Worm (Caenorhabditis elegans) whole organism, L4 larva: ENCODE data around the gene T23E1.1.

ENCODE experiments used
- D1046.2 ChIP-seq: fragments of 200-800 bp; sonication (Bioruptor generic); IDR thresholded peaks from 2 replicates; pipeline ENCODE4 v1.3.6; 2022; ENCODE audit warnings: missing genetic modification characterization, missing compliant biosample characterization
- F10B5.3 ChIP-seq: sonication (generic microtip); optimal IDR thresholded peaks from 2 replicates; lab custom pipeline; 2016; ENCODE audit warnings: mild to moderate bottlenecking, missing genetic modification characterization, missing compliant biosample characterization
- F37D6.2 ChIP-seq: sonication (generic microtip); optimal IDR thresholded peaks from 2 replicates; lab custom pipeline; 2016; ENCODE audit warnings: mild to moderate bottlenecking, missing genetic modification characterization, missing compliant biosample characterization
- F44E2.7 ChIP-seq: fragments of 200-800 bp; sonication (Bioruptor generic); IDR thresholded peaks from 2 replicates; pipeline ENCODE4 v2.1.2; 2022; ENCODE audit warnings: missing genetic modification characterization, missing compliant biosample characterization
- F49E8.2 ChIP-seq: sonication (generic microtip); optimal IDR thresholded peaks from 2 replicates; lab custom pipeline; 2016; ENCODE audit warnings: missing compliant biosample characterization, mild to moderate bottlenecking, missing genetic modification characterization, borderline replicate concordance
- T20F7.1 ChIP-seq: fragments of 200-800 bp; sonication (Bioruptor generic); optimal IDR thresholded peaks from 2 replicates; lab custom pipeline; 2018; ENCODE audit warnings: mild to moderate bottlenecking, missing genetic modification characterization, missing compliant biosample characterization
- T26A8.4 ChIP-seq: fragments of 200-800 bp; sonication (Bioruptor generic); IDR thresholded peaks from 2 replicates; pipeline ENCODE4 v1.3.6; 2022; ENCODE audit warnings: missing genetic modification characterization, missing compliant biosample characterization
- ZK337.2 ChIP-seq: fragments of 200-800 bp; sonication (Bioruptor generic); IDR thresholded peaks from 2 replicates; pipeline ENCODE4 v1.3.6; 2022; ENCODE audit warnings: missing genetic modification reagents, missing genetic modification characterization, missing compliant biosample characterization
- aly-2 ChIP-seq: sonication (generic microtip); optimal IDR thresholded peaks from 2 replicates; lab custom pipeline; 2018; ENCODE audit warnings: missing biosample characterization, missing genetic modification characterization
- attf-4 ChIP-seq: sonication (generic microtip); optimal IDR thresholded peaks from 3 replicates; lab custom pipeline; 2017; ENCODE audit warnings: missing biosample characterization, missing genetic modification characterization
- ceh-20 ChIP-seq: fragments of 200-800 bp; sonication (Bioruptor generic); IDR thresholded peaks from 2 replicates; pipeline ENCODE4 v1.3.6; 2022; ENCODE audit warnings: missing genetic modification reagents, missing genetic modification characterization, missing compliant biosample characterization
- ceh-62 ChIP-seq: sonication (generic microtip); optimal IDR thresholded peaks from 2 replicates; lab custom pipeline; 2017; ENCODE audit warnings: missing biosample characterization, missing genetic modification characterization
- daf-16 ChIP-seq, 3 experiments: sonication (generic microtip); optimal IDR thresholded peaks; 2 replicates each; lab custom pipeline; 2016 to 2017; ENCODE audit warnings: missing genetic modification characterization in 3 of 3, missing genetic modification reagents in 3 of 3, mild to moderate bottlenecking in 2 of 3, missing compliant biosample characterization in 2 of 3, missing biosample characterization in 1 of 3, moderate library complexity in 1 of 3
- daf-19 ChIP-seq: fragments of 200-800 bp; sonication (Bioruptor generic); conservative IDR thresholded peaks from 2 replicates; pipeline ENCODE4 v1.3.6; 2022; ENCODE audit warnings: missing genetic modification characterization, missing compliant biosample characterization
- daf-8 ChIP-seq: fragments of 200-800 bp; sonication (Bioruptor generic); IDR thresholded peaks from 2 replicates; pipeline ENCODE4 v1.3.6; 2022; ENCODE audit warnings: missing genetic modification characterization, missing compliant biosample characterization
- dmd-6 ChIP-seq: fragments of 200-800 bp; sonication (Bioruptor generic); IDR thresholded peaks from 2 replicates; pipeline ENCODE4 v1.3.6; 2022; ENCODE audit warnings: missing genetic modification reagents, missing genetic modification characterization, missing compliant biosample characterization
- dmd-9 ChIP-seq: fragments of 200-800 bp; sonication (Bioruptor generic); IDR thresholded peaks from 2 replicates; pipeline ENCODE4 v1.3.6; 2022; ENCODE audit warnings: missing genetic modification reagents, missing genetic modification characterization, missing compliant biosample characterization
- dpl-1 ChIP-seq: fragments of 150-350 bp; optimal IDR thresholded peaks from 2 replicates; lab custom pipeline; 2014; ENCODE audit warnings: missing biosample characterization, missing genetic modification reagents, missing genetic modification characterization
- dve-1 ChIP-seq: sonication (generic microtip); optimal IDR thresholded peaks from 2 replicates; lab custom pipeline; 2017; ENCODE audit warnings: antibody characterized with exemption, mild to moderate bottlenecking, missing genetic modification characterization, missing compliant biosample characterization; ENCODE audit not compliant: insufficient read depth
- fkh-10 ChIP-seq: fragments of 150-350 bp; optimal IDR thresholded peaks from 2 replicates; lab custom pipeline; 2014; ENCODE audit warnings: missing biosample characterization, missing genetic modification reagents, missing genetic modification characterization
- hif-1 ChIP-seq, 2 experiments: sonication (generic microtip); optimal IDR thresholded peaks; 2 replicates each; lab custom pipeline; 2016 to 2017; ENCODE audit warnings: missing compliant biosample characterization in 2 of 2, missing genetic modification characterization in 2 of 2, missing genetic modification reagents in 2 of 2, missing genotype in 2 of 2, mild to moderate bottlenecking in 1 of 2
- hmg-1.1 ChIP-seq: fragments of 200-800 bp; sonication (Bioruptor generic); IDR thresholded peaks from 2 replicates; pipeline ENCODE4 v1.3.6; 2022; ENCODE audit warnings: missing genetic modification reagents, missing genetic modification characterization, missing compliant biosample characterization
- lin-38 ChIP-seq: fragments of 200-800 bp; sonication (Bioruptor generic); IDR thresholded peaks from 2 replicates; pipeline ENCODE4 v1.3.6; 2022; ENCODE audit warnings: missing genetic modification reagents, missing genetic modification characterization, missing compliant biosample characterization
- madf-5 ChIP-seq, 2 experiments: fragments of 200-800 bp; sonication (Bioruptor generic); IDR thresholded peaks; 2 replicates each; pipeline ENCODE4 v1.3.6; 2022; ENCODE audit warnings: missing compliant biosample characterization in 2 of 2, missing genetic modification characterization in 2 of 2
- mep-1 ChIP-seq: fragments of 150-350 bp; sonication (generic microtip); optimal IDR thresholded peaks from 3 replicates; lab custom pipeline; 2014; ENCODE audit warnings: missing biosample characterization, missing genetic modification characterization
- mes-2 ChIP-seq: sonication (generic microtip); optimal IDR thresholded peaks from 2 replicates; lab custom pipeline; 2016; ENCODE audit warnings: missing genotype, mild to moderate bottlenecking, missing genetic modification characterization, missing compliant biosample characterization; ENCODE audit not compliant: poor library complexity, severe bottlenecking
- mxl-2 ChIP-seq: fragments of 200-800 bp; sonication (Bioruptor generic); conservative IDR thresholded peaks from 2 replicates; pipeline ENCODE4 v1.3.6; 2022; ENCODE audit warnings: missing genetic modification reagents, missing genetic modification characterization, missing compliant biosample characterization
- mxl-3 ChIP-seq: fragments of 200-800 bp; sonication (Bioruptor generic); optimal IDR thresholded peaks from 2 replicates; lab custom pipeline; 2018; ENCODE audit warnings: mild to moderate bottlenecking, missing genetic modification characterization, missing compliant biosample characterization
- nhr-10 ChIP-seq: fragments of 150-350 bp; optimal IDR thresholded peaks from 2 replicates; lab custom pipeline; 2014; ENCODE audit warnings: missing biosample characterization, missing genetic modification characterization
- nhr-102 ChIP-seq: sonication (generic microtip); optimal IDR thresholded peaks from 2 replicates; lab custom pipeline; 2016; ENCODE audit warnings: mild to moderate bottlenecking, missing genetic modification characterization, moderate library complexity, missing compliant biosample characterization
- nhr-111 ChIP-seq: fragments of 200-800 bp; sonication (Bioruptor generic); optimal IDR thresholded peaks from 2 replicates; lab custom pipeline; 2018; ENCODE audit warnings: mild to moderate bottlenecking, missing genetic modification characterization, missing compliant biosample characterization
- nhr-237 ChIP-seq: sonication (generic microtip); optimal IDR thresholded peaks from 2 replicates; lab custom pipeline; 2017; ENCODE audit warnings: missing biosample characterization, missing genetic modification characterization
- nhr-25 ChIP-seq: sonication (generic microtip); optimal IDR thresholded peaks from 2 replicates; lab custom pipeline; 2017; ENCODE audit warnings: missing genetic modification characterization, mild to moderate bottlenecking, missing compliant biosample characterization, antibody characterized with exemption, moderate library complexity, borderline replicate concordance; ENCODE audit not compliant: insufficient read depth
- nhr-28 ChIP-seq: fragments of 150-350 bp; optimal IDR thresholded peaks from 2 replicates; lab custom pipeline; 2014; ENCODE audit warnings: missing biosample characterization, missing genetic modification characterization
- nhr-42 ChIP-seq: fragments of 200-800 bp; sonication (Bioruptor generic); IDR thresholded peaks from 2 replicates; pipeline ENCODE4 v1.3.6; 2022; ENCODE audit warnings: missing genetic modification characterization, missing compliant biosample characterization
- nhr-48 ChIP-seq: sonication (generic microtip); optimal IDR thresholded peaks from 2 replicates; lab custom pipeline; 2016; ENCODE audit warnings: mild to moderate bottlenecking, missing genetic modification characterization, missing compliant biosample characterization
- nhr-76 ChIP-seq: fragments of 150-350 bp; optimal IDR thresholded peaks from 2 replicates; lab custom pipeline; 2014; ENCODE audit warnings: missing biosample characterization, missing genetic modification characterization
- nhr-77 ChIP-seq: fragments of 150-350 bp; optimal IDR thresholded peaks from 2 replicates; lab custom pipeline; 2014; ENCODE audit warnings: missing biosample characterization, missing genetic modification characterization
- php-3 ChIP-seq: fragments of 200-800 bp; sonication (Bioruptor generic); IDR thresholded peaks from 2 replicates; pipeline ENCODE4 v1.3.6; 2022; ENCODE audit warnings: missing genetic modification reagents, missing genetic modification characterization, missing compliant biosample characterization
- pqm-1 ChIP-seq: sonication (generic microtip); optimal IDR thresholded peaks from 2 replicates; lab custom pipeline; 2017; ENCODE audit warnings: missing biosample characterization, missing genetic modification characterization
- skn-1 ChIP-seq: fragments of 150-350 bp; optimal IDR thresholded peaks from 2 replicates; lab custom pipeline; 2014; ENCODE audit warnings: missing biosample characterization, missing genetic modification characterization
- snpc-1.2 ChIP-seq: fragments of 200-800 bp; sonication (Bioruptor generic); IDR thresholded peaks from 2 replicates; pipeline ENCODE4 v1.3.6; 2022; ENCODE audit warnings: missing genetic modification reagents, missing genetic modification characterization, missing compliant biosample characterization
- spr-1 ChIP-seq: sonication (generic microtip); optimal IDR thresholded peaks from 2 replicates; lab custom pipeline; 2016; ENCODE audit warnings: mild to moderate bottlenecking, missing genetic modification characterization, missing compliant biosample characterization
- spr-3 ChIP-seq: fragments of 200-800 bp; sonication (Bioruptor generic); optimal IDR thresholded peaks from 2 replicates; lab custom pipeline; 2018; ENCODE audit warnings: mild to moderate bottlenecking, missing genetic modification characterization, missing compliant biosample characterization
- tag-97 ChIP-seq: fragments of 200-800 bp; sonication (Bioruptor generic); IDR thresholded peaks from 2 replicates; pipeline ENCODE4 v1.3.6; 2022; ENCODE audit warnings: missing genetic modification characterization, missing compliant biosample characterization
- tra-1 ChIP-seq: fragments of 200-800 bp; sonication (Bioruptor generic); IDR thresholded peaks from 2 replicates; pipeline ENCODE4 v1.3.6; 2022; ENCODE audit warnings: missing genetic modification reagents, missing genetic modification characterization, missing compliant biosample characterization
- zfp-2 ChIP-seq: sonication (generic microtip); optimal IDR thresholded peaks from 2 replicates; lab custom pipeline; 2016; ENCODE audit warnings: mild to moderate bottlenecking, missing genetic modification characterization, missing compliant biosample characterization
- zfp-3 ChIP-seq: fragments of 200-800 bp; sonication (Bioruptor generic); conservative IDR thresholded peaks from 2 replicates; pipeline ENCODE4 v1.3.6; 2022; ENCODE audit warnings: missing genetic modification reagents, missing genetic modification characterization, missing compliant biosample characterization
- zip-11 ChIP-seq: fragments of 200-800 bp; sonication (Bioruptor generic); IDR thresholded peaks from 2 replicates; pipeline ENCODE4 v1.3.6; 2022; ENCODE audit warnings: missing genetic modification characterization, missing compliant biosample characterization
- ztf-11 ChIP-seq: fragments of 150-350 bp; optimal IDR thresholded peaks from 2 replicates; lab custom pipeline; 2014; ENCODE audit warnings: missing biosample characterization, missing genetic modification characterization

T23E1.1 gene

DNA sequence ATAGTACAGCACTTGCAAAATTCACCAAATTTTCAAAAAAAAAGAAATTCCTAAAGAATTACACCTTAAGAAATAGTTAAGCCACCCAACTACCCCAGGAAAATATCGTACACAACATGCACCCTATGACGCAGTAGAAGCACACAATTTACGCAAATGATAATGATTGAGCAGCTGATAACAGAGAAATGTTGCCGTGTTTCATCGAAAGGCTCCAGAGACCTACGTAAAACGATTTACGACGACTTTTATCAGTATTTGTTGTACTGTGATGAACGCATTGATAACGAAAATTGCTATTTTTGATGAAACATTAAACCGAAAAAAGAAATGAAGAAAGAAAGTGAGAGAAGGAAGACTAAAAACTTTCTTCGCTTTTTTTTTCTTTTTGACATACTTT, 7.0 kb downstream of the T23E1.1 start (continued):
- TF ChIP-seq F49E8.2 (no peak), tra-1 (GFP tag; lab: Robert Waterston, UW) (peak; percentile 68; the same call in 1 of the 2 replicates), hmg-1.1 (GFP tag; lab: Robert Waterston, UW) (no peak), dpl-1 (no peak), mes-2 (peak; percentile 39), nhr-237 (tag; lab: Kevin White, UChicago) (no peak), nhr-28 (tag; lab: Kevin White, UChicago) (peak; percentile 95), tag-97 (no peak), php-3 (GFP tag; lab: Robert Waterston, UW) (peak; percentile 96), F10B5.3 (tag; lab: Kevin White, UChicago) (no peak), mxl-2 (GFP tag; lab: Robert Waterston, UW) (no peak), nhr-76 (tag; lab: Kevin White, UChicago) (no peak), skn-1 (no peak), T26A8.4 (GFP tag; lab: Robert Waterston, UW) (no peak), nhr-48 (tag; lab: Kevin White, UChicago) (peak; percentile 73), nhr-111 (no peak), zfp-2 (tag; lab: Kevin White, UChicago) (no peak), zip-11 (no peak), F44E2.7 (GFP tag; lab: Robert Waterston, UW) (no peak), zfp-3 (no peak), T20F7.1 (GFP tag; lab: Kevin White, UChicago) (no peak), dmd-9 (GFP tag; lab: Robert Waterston, UW) (no peak), madf-5 (GFP tag; IDR thresholded peaks at IDR 0.05; lab: Robert Waterston, UW) (no peak), daf-16 (GFP tag; optimal IDR thresholded peaks at IDR 0.05; lab: Kevin White, UChicago) (no peak), daf-16 (tag; optimal IDR thresholded peaks at IDR 0.05; lab: Kevin White, UChicago) (peak; percentile 97), dve-1 (tag; lab: Kevin White, UChicago) (peak; percentile 89), pqm-1 (tag; lab: Kevin White, UChicago) (peak; percentile 99), ceh-20 (0 out of 2 replicates have a peak, but pooled peaks have one; percentile 25), snpc-1.2 (GFP tag; lab: Robert Waterston, UW) (no peak), dmd-6 (GFP tag; lab: Robert Waterston, UW) (peak; percentile 96), ztf-11 (tag; lab: Kevin White, UChicago) (no peak), nhr-42 (GFP tag; lab: Robert Waterston, UW) (no peak), nhr-102 (tag; lab: Kevin White, UChicago) (peak; percentile 15), F37D6.2 (no peak), ZK337.2 (GFP tag; lab: Robert Waterston, UW) (no peak), daf-8 (GFP tag; lab: Robert Waterston, UW) (no peak), D1046.2 (GFP tag; lab: Robert Waterston, UW) (no peak), spr-1 (tag; lab: Kevin White, UChicago) (no peak), ceh-62 (no peak), nhr-10 (tag; lab: Kevin White, UChicago) (no peak), aly-2 (no peak), hif-1 (tag; optimal IDR thresholded peaks at IDR 0.05; lab: Kevin White, UChicago) (no peak), spr-3 (GFP tag; lab: Kevin White, UChicago) (no peak), nhr-25 (tag; lab: Kevin White, UChicago) (no peak), fkh-10 (GFP tag; lab: Kevin White, UChicago) (no peak), mxl-3 (GFP tag; lab: Kevin White, UChicago) (no peak), nhr-77 (tag; lab: Kevin White, UChicago) (peak; percentile 83), lin-38 (GFP tag; lab: Robert Waterston, UW) (no peak), daf-19 (GFP tag; lab: Robert Waterston, UW) (no peak), mep-1 (tag; lab: Kevin White, UChicago) (peak; percentile 1), attf-4 (tag; lab: Kevin White, UChicago) (no peak)
